Fruit fly (Drosophila melanogaster): Measurements from ENCODE around the gene CG14961.

- TF ChIP-seq Hr78 (GFP tag; optimal IDR thresholded peaks at IDR 0.05) (no peak), sv (GFP tag; optimal IDR thresholded peaks at IDR 0.05) (peak; percentile 25), Rel (GFP tag; optimal IDR thresholded peaks at IDR 0.05) (no peak), Rel (tag; optimal IDR thresholded peaks at IDR 0.05) (peak; percentile 70)
Measured at dm6 chr3L:3325925-3326903, 3.6 kb upstream of the CG14961 start, which contains the start of gene Gtpx.

All from whole organism, wandering third instar larva.